Fruit fly (Drosophila melanogaster) whole organism, wandering third instar larva: Measurements from ENCODE around the gene Prtl99C.

Experiments
- Abd-B ChIP-seq: fragments of >200 bp; optimal IDR thresholded peaks from 2 replicates; lab custom pipeline; 2017; ENCODE audit warnings: missing biosample characterization, missing genetic modification characterization
- CG32264 ChIP-seq: fragments of 200-800 bp; sonication (Bioruptor generic); optimal IDR thresholded peaks from 2 replicates; lab custom pipeline; 2016; ENCODE audit warnings: missing biosample characterization, missing genetic modification characterization
- CG9705 ChIP-seq: fragments of 200-800 bp; sonication (Bioruptor generic); optimal IDR thresholded peaks from 2 replicates; lab custom pipeline; 2018; ENCODE audit warnings: missing biosample characterization, mild to moderate bottlenecking, missing genetic modification characterization
- CrebA ChIP-seq: fragments of 200-800 bp; sonication (Bioruptor generic); optimal IDR thresholded peaks from 2 replicates; lab custom pipeline; 2016; ENCODE audit warnings: missing biosample characterization, mild to moderate bottlenecking, missing genetic modification characterization, borderline replicate concordance
- Dfd ChIP-seq: fragments of >200 bp; optimal IDR thresholded peaks from 2 replicates; lab custom pipeline; 2017; ENCODE audit warnings: missing biosample characterization, missing genetic modification characterization
- GATAd ChIP-seq: sonication (Bioruptor generic); optimal IDR thresholded peaks from 2 replicates; lab custom pipeline; 2016; ENCODE audit warnings: missing biosample characterization, missing genetic modification characterization
- Hnf4 ChIP-seq: fragments of 200-800 bp; sonication (Bioruptor generic); optimal IDR thresholded peaks from 2 replicates; lab custom pipeline; 2016; ENCODE audit warnings: missing biosample characterization, mild to moderate bottlenecking, missing genetic modification characterization
- Hr78 ChIP-seq: fragments of >200 bp; optimal IDR thresholded peaks from 2 replicates; lab custom pipeline; 2017; ENCODE audit warnings: missing biosample characterization, missing genetic modification characterization
- Hr83 ChIP-seq: fragments of 200-300 bp; sonication (Bioruptor generic); optimal IDR thresholded peaks from 2 replicates; lab custom pipeline; 2016; ENCODE audit warnings: missing biosample characterization, mild to moderate bottlenecking, missing genetic modification characterization, moderate library complexity; ENCODE audit not compliant: poor library complexity, severe bottlenecking
- Jra ChIP-seq: sonication (Bioruptor generic); optimal IDR thresholded peaks from 2 replicates; lab custom pipeline; 2016; ENCODE audit warnings: missing biosample characterization, missing genetic modification characterization
- Mio ChIP-seq: sonication (Bioruptor generic); optimal IDR thresholded peaks from 2 replicates; lab custom pipeline; 2016; ENCODE audit warnings: missing biosample characterization, missing genetic modification characterization
- Myc ChIP-seq: fragments of >200 bp; optimal IDR thresholded peaks from 2 replicates; lab custom pipeline; 2017
- N ChIP-seq: fragments of >200 bp; optimal IDR thresholded peaks from 2 replicates; lab custom pipeline; 2018; ENCODE audit warnings: missing biosample characterization, missing external identifiers, missing genetic modification characterization
- OdsH ChIP-seq: fragments of 200-800 bp; sonication (Bioruptor generic); optimal IDR thresholded peaks from 2 replicates; lab custom pipeline; 2016; ENCODE audit warnings: missing biosample characterization, mild to moderate bottlenecking, missing genetic modification characterization
- Rel ChIP-seq, 2 experiments: fragments of 200-800 bp; sonication (Bioruptor generic) in 1 of 2; optimal IDR thresholded peaks; 2 replicates in 1 of 2; 3 replicates in 1 of 2; lab custom pipeline; 2016 to 2019; ENCODE audit warnings: mild to moderate bottlenecking in 2 of 2, missing biosample characterization in 2 of 2, missing genetic modification characterization in 2 of 2, moderate library complexity in 1 of 2
- br ChIP-seq: fragments of 200-800 bp; sonication (Bioruptor generic); optimal IDR thresholded peaks from 2 replicates; lab custom pipeline; 2016; ENCODE audit warnings: missing biosample characterization, missing genetic modification characterization
- brk ChIP-seq: fragments of 200-800 bp; sonication (Bioruptor generic); optimal IDR thresholded peaks from 2 replicates; lab custom pipeline; 2016; ENCODE audit warnings: missing biosample characterization, mild to moderate bottlenecking, missing genetic modification characterization
- dl ChIP-seq, 2 experiments: fragments of 175-275, 200-275 bp in 1 of 2; fragments of 200-275 bp in 1 of 2; sonication (Bioruptor generic); optimal IDR thresholded peaks; lab custom pipeline; 2018; ENCODE audit warnings: mild to moderate bottlenecking in 2 of 2, missing biosample characterization in 2 of 2, missing genetic modification characterization in 2 of 2, moderate library complexity in 2 of 2; ENCODE audit not compliant: partially characterized antibody in 2 of 2, insufficient read depth in 1 of 2
- dmrt93B ChIP-seq: fragments of 200-800 bp; sonication (Bioruptor generic); optimal IDR thresholded peaks from 2 replicates; lab custom pipeline; 2018; ENCODE audit warnings: missing biosample characterization, mild to moderate bottlenecking, missing genetic modification characterization
- ey ChIP-seq: fragments of 200-800 bp; sonication (Bioruptor generic); optimal IDR thresholded peaks from 2 replicates; lab custom pipeline; 2016; ENCODE audit warnings: missing biosample characterization, missing genetic modification characterization
- foxo ChIP-seq, 2 experiments: fragments of 200-800 bp; sonication (Bioruptor generic); optimal IDR thresholded peaks; 2 replicates in 1 of 2; 3 replicates in 1 of 2; lab custom pipeline; 2016 to 2017; ENCODE audit warnings: missing biosample characterization in 2 of 2, missing genetic modification characterization in 2 of 2
- fru ChIP-seq: fragments of 200-800 bp; sonication (Bioruptor generic); optimal IDR thresholded peaks from 3 replicates; lab custom pipeline; 2016; ENCODE audit warnings: missing biosample characterization, mild to moderate bottlenecking, missing genetic modification characterization
- h ChIP-seq: fragments of 200-800 bp; sonication (Bioruptor generic); optimal IDR thresholded peaks from 3 replicates; lab custom pipeline; 2016; ENCODE audit warnings: missing biosample characterization, mild to moderate bottlenecking, missing genetic modification characterization
- jim ChIP-seq: fragments of 175-275, 200-325 bp; sonication (Bioruptor generic); optimal IDR thresholded peaks from 2 replicates; lab custom pipeline; 2016; ENCODE audit warnings: missing biosample characterization, mild to moderate bottlenecking, missing genetic modification characterization
- lola ChIP-seq: fragments of >200 bp; optimal IDR thresholded peaks from 2 replicates; lab custom pipeline; 2017; ENCODE audit warnings: missing biosample characterization, missing genetic modification characterization
- pan ChIP-seq: fragments of >200 bp; optimal IDR thresholded peaks from 2 replicates; lab custom pipeline; 2017
- psq ChIP-seq: fragments of 200-800 bp; sonication (Bioruptor generic); optimal IDR thresholded peaks from 3 replicates; lab custom pipeline; 2017; ENCODE audit warnings: missing biosample characterization, mild to moderate bottlenecking, missing genetic modification characterization, moderate library complexity
- tai ChIP-seq: sonication (Bioruptor generic); optimal IDR thresholded peaks from 2 replicates; lab custom pipeline; 2016; ENCODE audit warnings: missing biosample characterization, missing genetic modification characterization
- usp ChIP-seq: fragments of >200 bp; optimal IDR thresholded peaks from 2 replicates; lab custom pipeline; 2017; ENCODE audit warnings: missing biosample characterization, missing genetic modification characterization
- woc ChIP-seq: sonication (Bioruptor generic); optimal IDR thresholded peaks from 2 replicates; lab custom pipeline; 2016; ENCODE audit warnings: missing biosample characterization, mild to moderate bottlenecking, missing genetic modification characterization

Prtl99C gene

DNA sequence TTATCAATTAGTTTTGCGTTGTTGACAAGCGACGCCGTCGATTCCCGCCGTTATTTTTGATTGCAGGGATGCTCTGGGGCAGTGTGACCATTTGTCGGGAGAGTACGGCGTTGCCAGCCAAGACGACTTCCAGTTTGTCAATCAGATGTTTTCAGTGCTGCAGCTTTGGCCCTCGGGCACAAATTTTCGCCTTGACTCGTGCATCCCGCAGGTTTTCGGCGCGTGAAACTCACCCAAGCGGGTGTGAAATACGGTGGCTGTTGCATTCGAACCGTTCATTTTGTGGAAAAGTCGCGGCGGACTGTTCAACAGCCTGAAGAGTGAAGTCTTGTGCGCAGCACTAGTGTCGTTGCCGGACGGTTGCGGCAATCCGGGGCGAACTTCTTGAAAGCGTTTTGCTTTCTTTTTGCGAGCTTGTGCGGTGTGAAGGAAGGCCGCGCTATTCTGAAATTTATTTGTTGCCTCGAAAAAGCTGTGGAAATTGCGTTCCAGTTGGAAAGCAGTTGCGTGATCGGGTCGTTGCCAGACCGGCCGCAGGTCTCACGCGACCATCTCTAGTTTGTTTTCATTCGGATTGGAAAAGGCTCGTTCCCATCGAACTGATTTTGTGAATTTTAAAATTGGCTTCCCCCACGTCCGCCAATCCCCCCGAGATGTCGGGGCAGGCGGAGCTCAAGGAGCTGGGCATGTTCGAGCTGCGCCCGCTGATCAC lies 28.9 kb upstream of the Prtl99C start, which contains the start of the genes ca and ncd:
TSS of gene ca (plus strand) at position 130 of the 712 bp plus-strand sequence.
TSS of gene ncd (minus strand) at position 446 of the 712 bp plus-strand sequence.
- TF ChIP-seq usp (no peak), foxo (GFP tag; optimal IDR thresholded peaks at IDR 0.05; lab: Kevin White, UChicago) (no peak), h (GFP tag; lab: Kevin White, UChicago) (no peak), Mio (GFP tag; lab: Kevin White, UChicago) (no peak), Hr83 (GFP tag; lab: Kevin White, UChicago) (no peak), Dfd (GFP tag; lab: Kevin White, UChicago) (no peak), tai (GFP tag; lab: Kevin White, UChicago) (no peak), brk (GFP tag; lab: Kevin White, UChicago) (no peak), CG9705 (GFP tag; lab: Kevin White, UChicago) (no peak), ey (GFP tag; lab: Kevin White, UChicago) (no peak), dmrt93B (no peak), OdsH (GFP tag; lab: Kevin White, UChicago) (no peak), Hr78 (no peak), Abd-B (GFP tag; lab: Kevin White, UChicago) (no peak), psq (GFP tag; lab: Kevin White, UChicago) (no peak), fru (GFP tag; lab: Kevin White, UChicago) (no peak), Rel (GFP tag; optimal IDR thresholded peaks at IDR 0.05; lab: Kevin White, UChicago) (no peak), Rel (tag; optimal IDR thresholded peaks at IDR 0.05; lab: Kevin White, UChicago) (no peak), woc (no peak)

DNA sequence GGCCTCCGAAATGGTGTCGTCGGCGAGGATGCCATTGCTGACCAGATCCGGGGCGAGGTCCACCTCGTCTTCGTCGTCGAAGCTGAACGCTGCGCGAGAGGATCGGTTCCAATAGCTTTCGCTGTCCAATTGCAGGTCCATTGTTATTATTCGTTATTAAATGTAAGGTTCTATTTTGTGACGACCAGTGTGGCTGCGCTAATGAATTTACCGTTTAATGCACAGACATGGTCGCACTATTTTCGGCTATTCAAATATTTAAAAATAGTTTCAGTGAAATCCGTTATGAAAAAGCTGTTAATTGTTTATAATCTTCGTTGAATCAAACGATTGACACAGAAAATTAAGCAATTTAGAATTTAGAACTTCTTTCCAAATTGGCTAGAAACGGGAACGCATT lies 19.5 kb upstream of the Prtl99C start, which contains the start of gene Vps16B:
TSS of gene Vps16B (minus strand) at position 186 of the 400 bp plus-strand sequence.
- TF ChIP-seq tai (GFP tag; lab: Kevin White, UChicago) (no peak), lola (no peak), CG9705 (GFP tag; lab: Kevin White, UChicago) (no peak)

DNA sequence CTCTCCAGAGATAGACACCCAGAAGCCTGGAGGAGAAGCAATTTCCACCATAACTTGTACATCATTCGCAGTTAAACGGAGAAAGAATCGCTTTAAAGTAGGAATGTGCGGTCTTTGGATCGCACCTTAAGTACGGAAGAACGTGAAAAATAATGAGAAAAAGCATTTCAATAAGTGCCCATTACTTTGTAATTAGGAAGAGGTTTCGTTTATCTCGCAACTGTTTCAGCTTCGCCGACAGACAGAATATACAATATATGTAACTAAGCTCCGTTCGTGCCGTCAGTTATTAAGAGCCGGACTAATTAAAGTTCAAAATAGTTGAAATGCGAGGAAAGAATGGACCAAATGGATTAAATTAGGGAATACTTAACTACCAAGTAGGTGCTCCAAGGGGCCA lies 18.1 kb upstream of the Prtl99C start, which contains the start of gene CG7829:
TSS of gene CG7829 (minus strand) at position 101 of the 400 bp plus-strand sequence.
- TF ChIP-seq pan (no peak), psq (GFP tag; lab: Kevin White, UChicago) (no peak), Hnf4 (GFP tag; lab: Kevin White, UChicago) (no peak), br (no peak), lola (no peak), fru (GFP tag; lab: Kevin White, UChicago) (no peak), dl (GFP tag; optimal IDR thresholded peaks at IDR 0.05; lab: Kevin White, UChicago; ENCODE audit: insufficient read depth in 1 of 2, partially characterized antibody in 2 of 2) (no peak), GATAd (GFP tag; lab: Kevin White, UChicago) (no peak), Abd-B (GFP tag; lab: Kevin White, UChicago) (no peak), N (no peak), brk (GFP tag; lab: Kevin White, UChicago) (no peak), CG9705 (GFP tag; lab: Kevin White, UChicago) (no peak), ey (GFP tag; lab: Kevin White, UChicago) (no peak), Mio (GFP tag; lab: Kevin White, UChicago) (no peak), Hr83 (GFP tag; lab: Kevin White, UChicago) (no peak)

DNA sequence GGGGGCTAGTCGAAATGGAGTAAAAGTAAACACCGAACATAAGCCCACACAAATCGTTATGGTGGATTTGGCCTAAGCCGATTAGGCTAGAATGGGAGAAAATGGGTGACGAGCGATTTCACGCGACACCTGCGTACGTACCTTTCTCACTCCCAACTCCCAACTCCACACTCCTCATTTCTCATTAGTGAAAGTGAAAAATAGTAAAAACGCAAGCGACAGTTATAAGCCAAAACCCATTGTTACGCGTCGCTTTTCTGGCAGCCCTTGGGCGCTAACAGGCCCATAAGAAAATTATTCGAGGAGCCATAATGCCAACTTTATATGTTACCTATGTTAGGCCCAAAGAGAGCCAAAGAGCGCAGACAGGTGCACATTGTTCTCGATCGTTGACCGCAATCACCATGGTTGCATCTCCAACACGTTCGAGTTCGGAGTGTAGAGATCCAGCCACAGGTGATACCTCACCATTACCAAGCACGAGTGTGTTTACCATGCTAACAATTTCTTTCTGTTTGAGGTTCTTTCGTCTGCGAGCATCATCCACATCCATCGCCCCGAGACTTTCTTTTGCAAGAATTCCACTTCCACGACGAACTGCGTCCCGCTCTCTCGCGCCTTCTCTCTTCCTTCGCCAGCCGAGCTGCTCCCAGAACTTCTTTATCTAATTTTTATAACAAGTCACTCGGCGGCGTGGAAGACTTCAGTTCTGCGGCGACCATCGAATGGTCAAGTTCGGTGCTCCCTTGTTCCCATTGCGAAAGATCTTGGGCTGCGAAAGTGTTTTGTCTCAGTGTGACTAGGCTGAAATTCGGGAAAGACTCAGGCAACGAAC lies 17.1 kb upstream of the Prtl99C start, which contains the start of gene neo:
TSS of gene neo (plus strand) at position 698 of the 835 bp plus-strand sequence.
- TF ChIP-seq CG32264 (no peak), Abd-B (GFP tag; lab: Kevin White, UChicago) (no peak), CG9705 (GFP tag; lab: Kevin White, UChicago) (no peak), Hr78 (no peak), Hr83 (GFP tag; lab: Kevin White, UChicago) (no peak), CrebA (GFP tag; lab: Kevin White, UChicago) (no peak), Myc (lab: Kevin White, UChicago) (no peak), h (GFP tag; lab: Kevin White, UChicago) (no peak), Hnf4 (GFP tag; lab: Kevin White, UChicago) (no peak), pan (no peak), jim (GFP tag; lab: Kevin White, UChicago) (no peak), ey (GFP tag; lab: Kevin White, UChicago) (no peak), psq (GFP tag; lab: Kevin White, UChicago) (no peak), Jra (GFP tag; lab: Kevin White, UChicago) (no peak), N (no peak), dmrt93B (no peak), usp (no peak)
- TF ChIP-seq, all 38 proteins: peak for 0
